Worm (Caenorhabditis elegans): ENCODE results near the gene wrt-8.

- TF ChIP-seq unc-62 (GFP tag; optimal IDR thresholded peaks at IDR 0.05) (no peak), pha-4 (tag; optimal IDR thresholded peaks at IDR 0.05) (no peak), sptf-1 (tag; optimal IDR thresholded peaks at IDR 0.05) (no peak), blmp-1 (tag; optimal IDR thresholded peaks at IDR 0.05) (no peak), mls-2 (tag; optimal IDR thresholded peaks at IDR 0.05) (no peak)
These were observed 44.5 kb upstream of the wrt-8 start, which contains the start of gene srh-170 for ce11 chrV:15388820-15389384.

All from whole organism, mixed stage, embryonic.